Worm (Caenorhabditis elegans): ENCODE results near the gene mpst-3.

ce11 chrV:14868181-14868580 is 27.3 kb upstream of the mpst-3 start, which contains the start of gene gcy-14:
- TF ChIP-seq unc-62 (GFP tag; optimal IDR thresholded peaks at IDR 0.05) = no peak
- TF ChIP-seq lsy-2 (tag; optimal IDR thresholded peaks at IDR 0.05) = no peak
- TF ChIP-seq ces-1 (GFP tag; optimal IDR thresholded peaks at IDR 0.05) = no peak
- no peak for TF ChIP-seq nhr-237 (tag; optimal IDR thresholded peaks at IDR 0.05)
- TF ChIP-seq blmp-1 (tag; optimal IDR thresholded peaks at IDR 0.05) = no peak
- no peak for TF ChIP-seq snpc-4 (tag; optimal IDR thresholded peaks at IDR 0.05)
- TF ChIP-seq sptf-1 (tag; optimal IDR thresholded peaks at IDR 0.05) = no peak
- TF ChIP-seq mep-1 (tag; optimal IDR thresholded peaks at IDR 0.05) = no peak
- no peak for TF ChIP-seq pha-4 (tag; optimal IDR thresholded peaks at IDR 0.05)
- TF ChIP-seq bed-3 (GFP tag; optimal IDR thresholded peaks at IDR 0.05) = no peak
- no peak for TF ChIP-seq nhr-28 (tag; optimal IDR thresholded peaks at IDR 0.05)
- TF ChIP-seq ceh-39 (tag; optimal IDR thresholded peaks at IDR 0.05) = no peak
- TF ChIP-seq zip-8 (tag; optimal IDR thresholded peaks at IDR 0.05) = no peak
